Worm (Caenorhabditis elegans): Measurements from ENCODE around the gene hpk-1.

The hpk-1 gene

DNA sequence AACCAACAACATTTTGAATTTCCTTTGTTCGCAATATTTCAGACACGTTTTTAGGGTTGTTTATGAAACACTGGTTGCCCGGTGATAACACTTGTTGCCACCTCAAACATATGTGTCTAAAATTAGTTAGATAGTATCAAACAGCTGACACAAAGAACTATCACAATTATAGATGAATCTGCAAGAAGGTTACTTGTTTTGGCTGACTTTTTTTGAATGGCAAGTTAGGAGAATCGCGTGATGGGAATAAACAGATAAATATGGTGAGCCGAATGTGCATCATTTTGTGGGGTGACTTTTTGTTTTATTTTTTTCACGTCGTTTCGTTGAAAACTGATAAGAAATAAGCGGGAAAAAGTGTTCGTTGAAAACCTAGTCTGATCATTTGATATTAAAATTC is 28.0 kb upstream of the hpk-1 start (continued):
- no peak for TF ChIP-seq madf-9 (GFP tag; conservative IDR thresholded peaks at IDR 0.05)
- TF ChIP-seq nhr-77 (tag; optimal IDR thresholded peaks at IDR 0.05): no peak
- no peak for TF ChIP-seq F37D6.2 (tag; optimal IDR thresholded peaks at IDR 0.05)
- TF ChIP-seq fos-1 (tag; optimal IDR thresholded peaks at IDR 0.05): no peak
- peak; percentile 36 for TF ChIP-seq hlh-30 (tag; optimal IDR thresholded peaks at IDR 0.05; ENCODE audit: insufficient read depth)
- TF ChIP-seq mep-1 (tag; optimal IDR thresholded peaks at IDR 0.05): peak; percentile 37
- TF ChIP-seq Y105C5A.15 (GFP tag; IDR thresholded peaks at IDR 0.05): no peak
- TF ChIP-seq nhr-10 (tag; optimal IDR thresholded peaks at IDR 0.05): no peak
- no peak for TF ChIP-seq fkh-10 (GFP tag; optimal IDR thresholded peaks at IDR 0.05)
- TF ChIP-seq unc-62 (GFP tag; optimal IDR thresholded peaks at IDR 0.05 in 1 of 2): no peak
- TF ChIP-seq unc-62 (tag; optimal IDR thresholded peaks at IDR 0.05): no peak
- TF ChIP-seq nhr-41 (GFP tag; IDR thresholded peaks at IDR 0.05): no peak
- TF ChIP-seq T26A8.4 (GFP tag; IDR thresholded peaks at IDR 0.05): no peak

DNA sequence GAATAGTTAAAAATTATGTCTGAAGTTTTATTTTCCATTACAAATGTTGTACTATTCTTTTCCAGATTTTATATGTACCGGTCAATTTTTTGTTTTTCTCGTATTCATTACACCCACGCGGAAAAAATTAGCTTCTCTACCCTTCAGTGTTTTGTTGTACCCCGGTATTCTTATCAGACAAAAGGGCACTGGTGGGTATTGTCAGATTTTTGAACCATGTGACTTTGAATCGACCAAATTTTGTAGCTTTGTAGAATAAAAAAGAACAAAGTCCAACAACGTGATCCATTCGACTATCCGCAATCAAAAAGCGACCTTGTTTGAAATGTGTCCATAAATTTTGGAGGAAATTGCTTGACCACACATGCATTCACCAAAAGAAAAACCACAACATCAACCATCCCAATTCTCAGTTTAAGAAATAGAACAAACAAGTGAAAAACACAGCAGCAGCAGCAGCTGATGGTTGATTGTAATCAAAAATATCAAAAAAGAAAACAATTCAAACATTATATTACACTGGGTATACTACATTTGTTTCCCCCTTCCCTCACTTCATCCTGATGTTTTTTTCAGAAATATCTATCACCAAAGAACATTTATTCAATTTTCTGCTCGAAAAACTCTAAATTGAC is 27.5 kb upstream of the hpk-1 start:
- TF ChIP-seq mdl-1 (tag; optimal IDR thresholded peaks at IDR 0.05): peak in 1 of 2 experiments; percentile 64
- peak; percentile 2 for TF ChIP-seq nhr-11 (tag; optimal IDR thresholded peaks at IDR 0.05)
- TF ChIP-seq nhr-6 (tag; optimal IDR thresholded peaks at IDR 0.05): no peak
- no peak for TF ChIP-seq aly-2 (tag; optimal IDR thresholded peaks at IDR 0.05)
- TF ChIP-seq hlh-11 (tag; optimal IDR thresholded peaks at IDR 0.05): peak; percentile 25
- peak; percentile 68 for TF ChIP-seq hlh-30 (tag; optimal IDR thresholded peaks at IDR 0.05; ENCODE audit: insufficient read depth)
- TF ChIP-seq mep-1 (tag; optimal IDR thresholded peaks at IDR 0.05): peak; percentile 13
- peak in 1 of 2 experiments; percentile 78 for TF ChIP-seq unc-62 (GFP tag; optimal IDR thresholded peaks at IDR 0.05 in 1 of 2)
- no peak for TF ChIP-seq unc-62 (tag; optimal IDR thresholded peaks at IDR 0.05)
- TF ChIP-seq daf-16 (GFP tag; optimal IDR thresholded peaks at IDR 0.05): peak in 1 of 2 experiments; percentile 85
- peak; percentile 71 for TF ChIP-seq daf-16 (tag; optimal IDR thresholded peaks at IDR 0.05)
- TF ChIP-seq nhr-28 (tag; optimal IDR thresholded peaks at IDR 0.05): peak; percentile 71
- no peak for TF ChIP-seq spr-3 (GFP tag; optimal IDR thresholded peaks at IDR 0.05)
- peak; percentile 43 for TF ChIP-seq nhr-48 (tag; optimal IDR thresholded peaks at IDR 0.05)
- TF ChIP-seq nhr-77 (tag; optimal IDR thresholded peaks at IDR 0.05): peak; percentile 48
- peak; percentile 15; the same call in 1 of the 2 replicates for TF ChIP-seq dmd-6 (GFP tag; IDR thresholded peaks at IDR 0.05)
- peak; percentile 77 for TF ChIP-seq dve-1 (tag; optimal IDR thresholded peaks at IDR 0.05; ENCODE audit: insufficient read depth)
- no peak for TF ChIP-seq cey-2 (tag; optimal IDR thresholded peaks at IDR 0.05; ENCODE audit: borderline replicate concordance, insufficient read depth)
- TF ChIP-seq mdt-29 (GFP tag; IDR thresholded peaks at IDR 0.05): peak; percentile 50; the same call in 1 of the 2 replicates

- TF ChIP-seq fkh-10 (GFP tag; optimal IDR thresholded peaks at IDR 0.05): peak; percentile 18
- no peak for TF ChIP-seq Y105C5A.15 (GFP tag; IDR thresholded peaks at IDR 0.05)
- TF ChIP-seq ces-1 (GFP tag; optimal IDR thresholded peaks at IDR 0.05): peak; percentile 79
- no peak for TF ChIP-seq ceh-20 (GFP tag; IDR thresholded peaks at IDR 0.05)
These were observed 21.9 kb upstream of the hpk-1 start for ce11 chrX:4238971-4239370.

- TF ChIP-seq aly-2 (tag; optimal IDR thresholded peaks at IDR 0.05) (no peak), lin-29 (GFP tag; IDR thresholded peaks at IDR 0.05) (no peak), aha-1 (tag) (peak; percentile 39), R02D3.7 (tag; optimal IDR thresholded peaks at IDR 0.05) (no peak), lsy-2 (tag; optimal IDR thresholded peaks at IDR 0.05) (no peak), snpc-1.2 (GFP tag; IDR thresholded peaks at IDR 0.05) (no peak), ZK337.2 (GFP tag; IDR thresholded peaks at IDR 0.05) (no peak), hlh-11 (tag; optimal IDR thresholded peaks at IDR 0.05) (no peak)
These were observed 18.7 kb upstream of the hpk-1 start, which contains the start of gene rab-37 for ce11 chrX:4235752-4236151. TSS of gene rab-37 (minus strand) at chrX:4235852.
